Worm (Caenorhabditis elegans) whole organism, midembryonic: Measurements from ENCODE around the gene T27A1.2.
"Not testable (repeated sequence)": the region's sequence is repeated elsewhere in the genome, so short reads cannot be mapped to it uniquely, and the experiment has no call there.

Experiments used
- T22C8.4 ChIP-seq: fragments of 200-800 bp; sonication (Bioruptor generic); IDR thresholded peaks from 2 replicates; pipeline ENCODE4 v1.3.6; 2022; ENCODE audit warnings: missing genetic modification characterization, missing compliant biosample characterization
- cog-1 ChIP-seq: sonication (generic microtip); optimal IDR thresholded peaks from 2 replicates; lab custom pipeline; 2016; ENCODE audit warnings: missing genetic modification characterization, missing compliant biosample characterization
- flt-1 ChIP-seq: fragments of 200-800 bp; sonication (Bioruptor generic); IDR thresholded peaks from 2 replicates; pipeline ENCODE4 v1.3.6; 2022; ENCODE audit warnings: missing genetic modification characterization, missing compliant biosample characterization
- klf-2 ChIP-seq: fragments of 200-800 bp; sonication (Bioruptor generic); conservative IDR thresholded peaks from 2 replicates; pipeline ENCODE4 v1.3.6; 2022; ENCODE audit warnings: missing genetic modification reagents, missing genetic modification characterization, missing compliant biosample characterization
- med-1 ChIP-seq: sonication (generic microtip); optimal IDR thresholded peaks from 2 replicates; lab custom pipeline; 2017; ENCODE audit warnings: missing genetic modification characterization, mild to moderate bottlenecking, missing compliant biosample characterization, antibody characterized with exemption, missing genetic modification reagents; ENCODE audit not compliant: insufficient read depth
- ref-1 ChIP-seq: fragments of 200-800 bp; sonication (Bioruptor generic); conservative IDR thresholded peaks from 2 replicates; pipeline ENCODE4 v1.3.6; 2022; ENCODE audit warnings: missing genetic modification reagents, missing genetic modification characterization, missing compliant biosample characterization
- tab-1 ChIP-seq: fragments of 200-800 bp; sonication (Bioruptor generic); IDR thresholded peaks from 2 replicates; pipeline ENCODE4 v1.3.6; 2022; ENCODE audit warnings: missing genetic modification characterization, missing compliant biosample characterization
- ztf-23 ChIP-seq: fragments of 200-800 bp; sonication (Bioruptor generic); IDR thresholded peaks from 2 replicates; pipeline ENCODE4 v1.3.6; 2022; ENCODE audit warnings: missing genetic modification reagents, missing genetic modification characterization, missing compliant biosample characterization
- ztf-29 ChIP-seq: fragments of 200-800 bp; sonication (Bioruptor generic); IDR thresholded peaks from 2 replicates; pipeline ENCODE4 v1.3.6; 2022; ENCODE audit warnings: missing genetic modification reagents, missing genetic modification characterization, missing compliant biosample characterization

T27A1.2 gene

ce11 chrII:568776-569175, 32.1 kb upstream of the T27A1.2 start, which contains the start of gene W08F4.5:
Gene W08F4.5, minus strand, starts transcription at chrII:568876.
- TF ChIP-seq ref-1 (GFP tag; lab: Robert Waterston, UW) (no peak), klf-2 (GFP tag; lab: Robert Waterston, UW) (no peak), med-1 (GFP tag; lab: Kevin White, UChicago) (no peak), cog-1 (no peak), ztf-29 (GFP tag; lab: Robert Waterston, UW) (no peak), ztf-23 (GFP tag; lab: Robert Waterston, UW) (no peak), flt-1 (GFP tag; lab: Robert Waterston, UW) (no peak), tab-1 (GFP tag; lab: Robert Waterston, UW) (no peak), T22C8.4 (GFP tag; lab: Robert Waterston, UW) (no peak)

- TF ChIP-seq flt-1 (GFP tag; lab: Robert Waterston, UW) (no peak), cog-1 (no peak), ref-1 (GFP tag; lab: Robert Waterston, UW) (no peak), T22C8.4 (GFP tag; lab: Robert Waterston, UW) (no peak), ztf-29 (GFP tag; lab: Robert Waterston, UW) (no peak), med-1 (GFP tag; lab: Kevin White, UChicago) (no peak), tab-1 (GFP tag; lab: Robert Waterston, UW) (no peak), klf-2 (GFP tag; lab: Robert Waterston, UW) (no peak), ztf-23 (GFP tag; lab: Robert Waterston, UW) (no peak)
Measured at ce11 chrII:556185-556584, 19.5 kb upstream of the T27A1.2 start, which contains the start of the genes C09E8.1 and C09E8.6. Gene C09E8.1, plus strand, starts transcription at chrII:556485. Gene C09E8.6, plus strand, starts transcription at chrII:556497.

ce11 chrII:555371-555770, 18.7 kb upstream of the T27A1.2 start:
- TF ChIP-seq klf-2 (GFP tag; lab: Robert Waterston, UW), result no peak
- peak; percentile 52 for TF ChIP-seq T22C8.4 (GFP tag; lab: Robert Waterston, UW)

ce11 chrII:551245-551904, 14.7 kb upstream of the T27A1.2 start, which contains the start of gene lips-7:
Gene lips-7, plus strand, starts transcription at chrII:551854.
- no peak for TF ChIP-seq ztf-23 (GFP tag; lab: Robert Waterston, UW)
- TF ChIP-seq cog-1, result no peak
- TF ChIP-seq med-1 (GFP tag; lab: Kevin White, UChicago), result no peak
- TF ChIP-seq ztf-29 (GFP tag; lab: Robert Waterston, UW), result no peak
- no peak for TF ChIP-seq ref-1 (GFP tag; lab: Robert Waterston, UW)

- no peak for TF ChIP-seq ztf-23 (GFP tag; lab: Robert Waterston, UW)
- TF ChIP-seq flt-1 (GFP tag; lab: Robert Waterston, UW), result no peak
- TF ChIP-seq ref-1 (GFP tag; lab: Robert Waterston, UW), result no peak
- TF ChIP-seq klf-2 (GFP tag; lab: Robert Waterston, UW), result no peak
- no peak for TF ChIP-seq cog-1
- no peak for TF ChIP-seq T22C8.4 (GFP tag; lab: Robert Waterston, UW)
- TF ChIP-seq ztf-29 (GFP tag; lab: Robert Waterston, UW), result no peak
- no peak for TF ChIP-seq med-1 (GFP tag; lab: Kevin White, UChicago)
- TF ChIP-seq tab-1 (GFP tag; lab: Robert Waterston, UW), result no peak
Measured at ce11 chrII:549501-549900, 12.8 kb upstream of the T27A1.2 start.

DNA sequence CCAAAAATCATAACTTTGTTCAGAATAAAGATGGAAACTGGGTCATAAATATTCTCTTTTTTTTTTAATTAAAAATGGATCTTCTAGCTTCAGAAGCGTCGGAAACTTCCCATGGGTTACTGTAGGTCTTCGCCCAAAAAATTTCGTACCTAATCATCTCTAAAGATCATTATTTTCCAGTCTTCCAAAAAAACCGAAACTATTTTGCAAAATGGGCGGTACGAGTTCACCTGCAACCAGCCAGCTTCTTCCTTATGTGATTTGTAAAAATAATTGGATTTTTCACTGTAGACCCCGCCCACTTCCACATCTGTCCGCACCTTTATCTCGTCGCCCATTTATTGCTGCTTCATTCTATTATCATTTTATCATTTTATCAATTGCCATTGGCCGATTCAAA, 9.7 kb upstream of the T27A1.2 start, which contains the start of gene mlt-10:
TSS of gene mlt-10 (plus strand) at position 301 of the 400 bp plus-strand sequence.
- no peak for TF ChIP-seq flt-1 (GFP tag; lab: Robert Waterston, UW)
- TF ChIP-seq tab-1 (GFP tag; lab: Robert Waterston, UW), result no peak
- TF ChIP-seq ztf-23 (GFP tag; lab: Robert Waterston, UW), result no peak
- no peak for TF ChIP-seq cog-1

ce11 chrII:542416-542815, 5.7 kb upstream of the T27A1.2 start:
- TF ChIP-seq flt-1 (GFP tag; lab: Robert Waterston, UW) (0 out of 2 replicates have a peak, but pooled peaks have one; percentile 14), T22C8.4 (GFP tag; lab: Robert Waterston, UW) (no peak)

DNA sequence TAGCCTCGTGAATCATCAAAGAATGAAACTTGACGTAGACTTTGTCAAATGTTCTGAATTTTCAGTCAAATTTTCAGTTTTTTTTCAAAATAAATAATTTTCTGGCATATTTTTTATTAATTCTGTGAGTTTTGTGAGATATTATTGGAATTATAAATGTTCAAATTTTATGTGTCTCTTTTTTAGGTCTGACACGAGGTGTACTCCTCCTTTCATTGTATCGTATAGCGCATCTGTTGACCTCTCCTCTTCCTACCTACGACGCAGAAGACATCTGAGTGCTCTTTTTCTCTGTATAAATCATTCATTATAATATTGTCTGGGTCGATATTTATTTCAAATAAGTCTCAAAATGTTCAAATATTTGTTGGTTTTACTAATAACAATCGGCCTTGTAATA, 1.4 kb downstream of the T27A1.2 start, which contains the start of gene T27A1.3:
TSS of gene T27A1.3 (plus strand) at position 301 of the 400 bp plus-strand sequence.
- not testable (repeated sequence) for TF ChIP-seq T22C8.4 (GFP tag; lab: Robert Waterston, UW); cog-1; ref-1 (GFP tag; lab: Robert Waterston, UW)

ce11 chrII:526375-526774, 10.3 kb downstream of the T27A1.2 start, which contains the start of gene lgc-34:
Gene lgc-34, plus strand, starts transcription at chrII:526574.
- TF ChIP-seq ztf-23 (GFP tag; lab: Robert Waterston, UW) (0 out of 2 replicates have a peak, but pooled peaks have one; percentile 20), tab-1 (GFP tag; lab: Robert Waterston, UW) (no peak)

DNA sequence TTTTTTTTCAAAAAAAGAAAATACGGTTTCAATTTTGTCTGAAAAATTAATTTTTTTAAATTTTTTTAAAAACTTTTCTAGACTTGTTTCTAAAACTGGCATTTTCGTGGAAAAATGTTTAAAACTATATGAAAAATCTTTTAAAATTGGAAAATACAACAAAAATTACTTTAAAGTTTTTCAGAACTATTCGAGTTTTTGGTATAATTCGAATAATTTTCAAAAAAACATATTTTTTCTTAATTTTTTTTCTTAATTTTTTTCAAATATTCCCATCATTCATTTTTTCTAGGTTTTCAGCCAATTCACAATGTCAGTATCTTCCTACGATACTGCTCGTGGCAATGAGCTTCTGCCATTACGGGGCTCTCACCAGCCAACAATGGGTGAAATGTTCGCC, 14.4 kb downstream of the T27A1.2 start, which contains the start of gene slc-36.2:
TSS of gene slc-36.2 (plus strand) at position 301 of the 400 bp plus-strand sequence.
- TF ChIP-seq ztf-23 (GFP tag; lab: Robert Waterston, UW) (no peak), cog-1 (no peak), med-1 (GFP tag; lab: Kevin White, UChicago) (no peak), T22C8.4 (GFP tag; lab: Robert Waterston, UW) (no peak)
